Worm (Caenorhabditis elegans) whole organism, late embryonic: Measurements from ENCODE around the gene mtpn-1.

Source experiments
- K02D7.2 ChIP-seq: sonication (generic microtip); optimal IDR thresholded peaks from 2 replicates; lab custom pipeline; 2017; ENCODE audit warnings: mild to moderate bottlenecking, missing genetic modification characterization, missing compliant biosample characterization
- fkh-10 ChIP-seq: fragments of 150-350 bp; optimal IDR thresholded peaks from 2 replicates; lab custom pipeline; 2014; ENCODE audit warnings: missing biosample characterization, missing genetic modification reagents, missing genetic modification characterization
- hlh-8 ChIP-seq: sonication (generic microtip); optimal IDR thresholded peaks from 2 replicates; lab custom pipeline; 2016; ENCODE audit warnings: missing genotype, missing genetic modification characterization, missing compliant biosample characterization
- pha-4 ChIP-seq: fragments of 150-350 bp; optimal IDR thresholded peaks from 2 replicates; lab custom pipeline; 2018; ENCODE audit warnings: missing biosample characterization, missing genetic modification reagents, missing genetic modification characterization
- sdc-2 ChIP-seq: sonication (generic microtip); optimal IDR thresholded peaks from 2 replicates; lab custom pipeline; 2016; ENCODE audit warnings: missing genotype, missing genetic modification characterization, missing compliant biosample characterization
- ttx-3 ChIP-seq: sonication (generic microtip); optimal IDR thresholded peaks from 2 replicates; lab custom pipeline; 2016; ENCODE audit warnings: missing genetic modification reagents, missing genetic modification characterization, missing compliant biosample characterization
- unc-42 ChIP-seq: sonication (generic microtip); optimal IDR thresholded peaks from 2 replicates; lab custom pipeline; 2016; ENCODE audit warnings: missing genotype, missing genetic modification characterization, missing compliant biosample characterization

DNA sequence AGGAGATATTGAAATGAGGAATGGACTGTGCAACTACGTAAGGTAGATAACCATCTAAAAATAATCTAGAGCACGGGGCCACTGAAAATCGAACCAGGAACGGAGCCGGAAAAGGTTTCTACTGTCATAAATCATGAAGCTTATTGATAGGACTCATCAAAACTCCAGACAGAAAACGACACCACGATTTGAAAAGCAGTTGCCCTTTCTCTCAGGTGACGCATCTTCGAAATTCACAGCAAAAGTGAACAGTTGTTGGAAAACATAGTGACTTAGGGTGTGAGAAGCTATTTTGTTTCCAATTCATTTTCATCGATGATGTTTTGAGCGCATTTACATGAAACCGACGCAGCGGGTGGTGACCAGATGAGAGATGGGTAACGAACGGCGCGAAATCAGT is 45.0 kb downstream of the mtpn-1 start:
- TF ChIP-seq sdc-2 (tag; lab: Kevin White, UChicago) (no peak), pha-4 (tag; lab: Kevin White, UChicago) (no peak), K02D7.2 (tag; lab: Kevin White, UChicago) (no peak), hlh-8 (tag; lab: Kevin White, UChicago) (no peak), fkh-10 (no peak), ttx-3 (tag; lab: Kevin White, UChicago) (no peak), unc-42 (tag; lab: Kevin White, UChicago) (no peak)
